Fruit fly (Drosophila melanogaster): Measurements from ENCODE around the gene CG7367.

DNA sequence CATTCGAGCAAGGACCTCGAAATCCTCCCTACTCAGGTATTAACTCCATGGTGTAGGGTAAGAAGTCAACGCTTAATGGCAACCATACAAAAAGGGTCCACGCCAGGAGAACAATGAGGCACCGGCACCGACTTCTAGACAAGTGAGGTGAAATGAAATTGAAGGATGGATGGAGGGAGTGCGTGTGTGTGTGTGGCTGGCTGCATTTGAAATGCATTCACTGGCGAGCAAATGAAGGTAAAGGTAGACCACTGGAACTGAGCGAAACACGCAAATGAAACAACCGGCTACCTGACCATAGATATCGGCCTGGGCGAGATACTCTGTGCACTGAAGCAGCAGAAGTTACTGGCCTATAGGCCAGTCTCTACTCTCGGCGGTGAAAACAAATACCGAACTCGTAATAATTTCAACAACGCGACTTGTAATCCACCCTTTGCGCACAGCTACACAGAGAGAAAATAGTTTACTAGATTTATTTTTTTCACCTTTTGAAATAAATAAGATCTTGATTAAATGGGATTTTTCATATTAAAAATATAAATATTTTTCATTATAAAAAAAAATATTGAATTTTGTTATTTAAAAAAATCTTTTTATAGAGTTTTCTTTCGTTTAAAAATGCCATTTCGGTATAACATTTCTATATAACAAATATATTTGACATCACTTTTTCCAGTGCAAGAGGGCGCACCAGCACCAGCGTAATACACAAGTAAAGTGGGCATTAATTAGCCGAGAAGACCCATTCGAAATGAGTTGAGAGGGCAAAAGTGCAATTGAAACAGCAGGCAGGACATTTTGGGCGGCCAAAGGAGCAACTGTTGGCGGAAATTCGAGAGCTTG is 42.3 kb upstream of the CG7367 start:
- TF ChIP-seq h (optimal IDR thresholded peaks at IDR 0.05) (no peak), Sin3A (optimal IDR thresholded peaks at IDR 0.05) (no peak), insv (optimal IDR thresholded peaks at IDR 0.05) (no peak), psq (optimal IDR thresholded peaks at IDR 0.05) (no peak), ttk (optimal IDR thresholded peaks at IDR 0.05) (no peak), Myc (optimal IDR thresholded peaks at IDR 0.05) (no peak)
